Worm (Caenorhabditis elegans) whole organism, early embryonic: ENCODE measurements around the gene gcy-14.
"Not testable (repeated sequence)": the region's sequence is repeated elsewhere in the genome, so short reads cannot be mapped to it uniquely, and the experiment has no call there.

Experiments used
- B0310.2 ChIP-seq: sonication (generic microtip); optimal IDR thresholded peaks from 2 replicates; lab custom pipeline; 2016; ENCODE audit warnings: mild to moderate bottlenecking, missing genetic modification characterization, missing compliant biosample characterization
- aly-1 ChIP-seq: sonication (generic microtip); optimal IDR thresholded peaks from 2 replicates; lab custom pipeline; 2016; ENCODE audit warnings: missing genetic modification characterization, missing compliant biosample characterization
- ama-1 ChIP-seq: fragments of 150-350 bp; optimal IDR thresholded peaks from 2 replicates; lab custom pipeline; 2014
- ceh-13 ChIP-seq: fragments of 200-800 bp; sonication (Bioruptor generic); optimal IDR thresholded peaks from 2 replicates; lab custom pipeline; 2018; ENCODE audit warnings: mild to moderate bottlenecking, missing genetic modification characterization, missing compliant biosample characterization
- ceh-36 ChIP-seq: sonication (generic microtip); optimal IDR thresholded peaks from 2 replicates; lab custom pipeline; 2016; ENCODE audit warnings: missing genetic modification characterization, inconsistent platforms, missing compliant biosample characterization
- ets-7 ChIP-seq: sonication (generic microtip); optimal IDR thresholded peaks from 2 replicates; lab custom pipeline; 2016; ENCODE audit warnings: missing genotype, missing genetic modification characterization, missing compliant biosample characterization
- flt-1 ChIP-seq: fragments of 200-800 bp; sonication (Bioruptor generic); IDR thresholded peaks from 2 replicates; pipeline ENCODE4 v1.3.6; 2022; ENCODE audit warnings: missing genetic modification characterization, missing compliant biosample characterization
- hmbx-1 ChIP-seq: sonication (generic microtip); optimal IDR thresholded peaks from 2 replicates; lab custom pipeline; 2016; ENCODE audit warnings: mild to moderate bottlenecking, missing genetic modification characterization, missing compliant biosample characterization
- hmg-4 ChIP-seq: fragments of 200-800 bp; sonication (Bioruptor generic); optimal IDR thresholded peaks from 2 replicates; lab custom pipeline; 2018; ENCODE audit warnings: mild to moderate bottlenecking, missing genetic modification characterization, missing compliant biosample characterization
- pes-1 ChIP-seq: fragments of 200-800 bp; sonication (Bioruptor generic); IDR thresholded peaks from 2 replicates; pipeline ENCODE4 v1.3.6; 2022; ENCODE audit warnings: missing genetic modification reagents, missing genetic modification characterization, missing compliant biosample characterization
- scrt-1 ChIP-seq: fragments of 200-800 bp; sonication (Bioruptor generic); IDR thresholded peaks from 2 replicates; pipeline ENCODE4 v1.3.6; 2022; ENCODE audit warnings: missing genetic modification characterization, missing compliant biosample characterization
- tbx-11 ChIP-seq: fragments of 200-800 bp; sonication (Bioruptor generic); IDR thresholded peaks from 2 replicates; pipeline ENCODE4 v1.3.6; 2022; ENCODE audit warnings: missing genetic modification characterization, missing compliant biosample characterization

ce11 chrV:14890782-14891181 is 22.7 kb upstream of the gcy-14 start, which contains the start of gene nspa-2:
- not testable (repeated sequence) for TF ChIP-seq aly-1; ama-1 (lab: Kevin White, UChicago); scrt-1 (GFP tag; lab: Robert Waterston, UW); pes-1; B0310.2 (tag; lab: Kevin White, UChicago); ceh-13 (GFP tag; lab: Kevin White, UChicago); hmg-4 (GFP tag; lab: Kevin White, UChicago); ets-7; flt-1 (GFP tag; lab: Robert Waterston, UW); ceh-36 (tag; lab: Kevin White, UChicago); tbx-11; hmbx-1 (tag; lab: Kevin White, UChicago)
